Worm (Caenorhabditis elegans) whole organism, young adult: Measurements from ENCODE around the gene pod-1.

ENCODE experiments used
- D2030.7 ChIP-seq: fragments of 200-800 bp; sonication (Bioruptor generic); IDR thresholded peaks from 2 replicates; pipeline ENCODE4 v1.3.6; 2022; ENCODE audit warnings: missing genetic modification reagents, missing genetic modification characterization, missing compliant biosample characterization
- F33H1.4 ChIP-seq: fragments of 200-800 bp; sonication (Bioruptor generic); IDR thresholded peaks from 2 replicates; pipeline ENCODE4 v1.3.6; 2022; ENCODE audit warnings: missing genetic modification reagents, missing genetic modification characterization, missing compliant biosample characterization
- F37B4.10 ChIP-seq: fragments of 200-800 bp; sonication (Bioruptor generic); IDR thresholded peaks from 2 replicates; pipeline ENCODE4 v1.3.6; 2022; ENCODE audit warnings: missing genetic modification characterization, missing compliant biosample characterization
- F52B5.7 ChIP-seq: sonication (generic microtip); optimal IDR thresholded peaks from 2 replicates; lab custom pipeline; 2016; ENCODE audit warnings: mild to moderate bottlenecking, missing genetic modification characterization, missing compliant biosample characterization
- F55B11.4 ChIP-seq: sonication (generic microtip); optimal IDR thresholded peaks from 2 replicates; lab custom pipeline; 2016; ENCODE audit warnings: missing compliant biosample characterization, missing genetic modification characterization, borderline replicate concordance; ENCODE audit not compliant: insufficient read depth
- F57A8.1 ChIP-seq: fragments of 200-800 bp; sonication (Bioruptor generic); optimal IDR thresholded peaks from 2 replicates; lab custom pipeline; 2018; ENCODE audit warnings: mild to moderate bottlenecking, missing genetic modification characterization, moderate library complexity, missing compliant biosample characterization
- Y53F4B.3 ChIP-seq: fragments of 200-800 bp; sonication (Bioruptor generic); IDR thresholded peaks from 2 replicates; pipeline ENCODE4 v1.3.6; 2022; ENCODE audit warnings: missing genetic modification reagents, missing genetic modification characterization, missing compliant biosample characterization
- Y53G8AR.9 ChIP-seq: fragments of 200-800 bp; sonication (Bioruptor generic); conservative IDR thresholded peaks from 2 replicates; pipeline ENCODE4 v1.3.6; 2022; ENCODE audit warnings: missing genetic modification reagents, missing genetic modification characterization, missing compliant biosample characterization
- Y56A3A.18 ChIP-seq: fragments of 200-800 bp; sonication (Bioruptor generic); IDR thresholded peaks from 2 replicates; pipeline ENCODE4 v1.3.6; 2022; ENCODE audit warnings: missing genetic modification reagents, missing genetic modification characterization, missing compliant biosample characterization
- Y79H2A.3 ChIP-seq: fragments of 200-800 bp; sonication (Bioruptor generic); conservative IDR thresholded peaks from 2 replicates; pipeline ENCODE4 v1.3.6; 2022; ENCODE audit warnings: missing genetic modification reagents, missing genetic modification characterization, missing compliant biosample characterization
- Y95B8A.8 ChIP-seq: fragments of 200-800 bp; sonication (Bioruptor generic); IDR thresholded peaks from 2 replicates; pipeline ENCODE4 v1.3.6; 2022; ENCODE audit warnings: missing genetic modification reagents, missing genetic modification characterization, missing compliant biosample characterization
- ZK185.1 ChIP-seq: sonication (generic microtip); optimal IDR thresholded peaks from 2 replicates; lab custom pipeline; 2016; ENCODE audit warnings: mild to moderate bottlenecking, missing genetic modification characterization, missing compliant biosample characterization; ENCODE audit not compliant: poor library complexity, severe bottlenecking
- ama-1 ChIP-seq, 3 experiments: fragments of 150-350 bp in 1 of 3; sonication (generic microtip) in 2 of 3; optimal IDR thresholded peaks; 2 replicates each; lab custom pipeline; 2014 to 2018; ENCODE audit warnings: missing biosample characterization in 2 of 3, missing genetic modification characterization in 2 of 3, missing genetic modification reagents in 2 of 3
- aptf-3 ChIP-seq: fragments of 200-800 bp; sonication (Bioruptor generic); IDR thresholded peaks from 2 replicates; pipeline ENCODE4 v1.3.6; 2022; ENCODE audit warnings: missing genetic modification characterization, missing compliant biosample characterization
- ceh-27 ChIP-seq: fragments of 200-800 bp; sonication (Bioruptor generic); optimal IDR thresholded peaks from 2 replicates; lab custom pipeline; 2018; ENCODE audit warnings: mild to moderate bottlenecking, missing genetic modification characterization, moderate library complexity, missing compliant biosample characterization
- ceh-40 ChIP-seq: fragments of 200-800 bp; sonication (Bioruptor generic); IDR thresholded peaks from 2 replicates; pipeline ENCODE4 v1.3.6; 2022; ENCODE audit warnings: missing genetic modification characterization, missing compliant biosample characterization
- ceh-79 ChIP-seq: sonication (generic microtip); optimal IDR thresholded peaks from 2 replicates; lab custom pipeline; 2017; ENCODE audit warnings: mild to moderate bottlenecking, missing genetic modification characterization, missing compliant biosample characterization
- chd-7 ChIP-seq: sonication (generic microtip); optimal IDR thresholded peaks from 2 replicates; lab custom pipeline; 2016; ENCODE audit warnings: mild to moderate bottlenecking, missing genetic modification characterization, moderate library complexity, missing compliant biosample characterization
- die-1 ChIP-seq: sonication (generic microtip); optimal IDR thresholded peaks from 2 replicates; lab custom pipeline; 2016; ENCODE audit warnings: missing genotype, mild to moderate bottlenecking, missing genetic modification characterization, missing compliant biosample characterization
- efl-1 ChIP-seq: fragments of 150-350 bp; optimal IDR thresholded peaks from 2 replicates; lab custom pipeline; 2014; ENCODE audit warnings: missing biosample characterization, missing genetic modification reagents, missing genetic modification characterization
- egl-44 ChIP-seq: fragments of 200-800 bp; sonication (Bioruptor generic); IDR thresholded peaks from 2 replicates; pipeline ENCODE4 v1.3.6; 2022; ENCODE audit warnings: missing genetic modification reagents, missing genetic modification characterization, missing compliant biosample characterization
- egrh-3 ChIP-seq: fragments of 200-800 bp; sonication (Bioruptor generic); IDR thresholded peaks from 2 replicates; pipeline ENCODE4 v1.3.6; 2022; ENCODE audit warnings: missing genetic modification reagents, missing genetic modification characterization, missing compliant biosample characterization
- fkh-3 ChIP-seq: sonication (generic microtip); optimal IDR thresholded peaks from 2 replicates; lab custom pipeline; 2016; ENCODE audit warnings: mild to moderate bottlenecking, missing genetic modification characterization, missing compliant biosample characterization
- gei-17 ChIP-seq: fragments of 200-800 bp; sonication (Bioruptor generic); optimal IDR thresholded peaks from 2 replicates; lab custom pipeline; 2018; ENCODE audit warnings: mild to moderate bottlenecking, missing genetic modification characterization, missing compliant biosample characterization
- lir-1 ChIP-seq: fragments of 200-800 bp; sonication (Bioruptor generic); conservative IDR thresholded peaks from 2 replicates; pipeline ENCODE4 v1.3.6; 2022; ENCODE audit warnings: missing genetic modification reagents, missing genetic modification characterization, missing compliant biosample characterization
- lsl-1 ChIP-seq: fragments of 200-800 bp; sonication (Bioruptor generic); optimal IDR thresholded peaks from 2 replicates; lab custom pipeline; 2018; ENCODE audit warnings: mild to moderate bottlenecking, missing genetic modification characterization, moderate library complexity, missing compliant biosample characterization
- madf-3 ChIP-seq: fragments of 200-800 bp; sonication (Bioruptor generic); IDR thresholded peaks from 2 replicates; pipeline ENCODE4 v1.3.6; 2022; ENCODE audit warnings: missing genetic modification reagents, missing genetic modification characterization, missing compliant biosample characterization
- madf-6 ChIP-seq: fragments of 200-800 bp; sonication (Bioruptor generic); IDR thresholded peaks from 2 replicates; pipeline ENCODE4 v1.3.6; 2022; ENCODE audit warnings: missing genetic modification reagents, missing genetic modification characterization, missing compliant biosample characterization
- madf-8 ChIP-seq: fragments of 200-800 bp; sonication (Bioruptor generic); conservative IDR thresholded peaks from 2 replicates; pipeline ENCODE4 v1.3.6; 2022; ENCODE audit warnings: missing genetic modification reagents, missing genetic modification characterization, missing compliant biosample characterization
- mel-28 ChIP-seq: sonication (generic microtip); optimal IDR thresholded peaks from 2 replicates; lab custom pipeline; 2016; ENCODE audit warnings: borderline replicate concordance, mild to moderate bottlenecking, missing genetic modification characterization, missing compliant biosample characterization
- nhr-120 ChIP-seq: fragments of 200-800 bp; sonication (Bioruptor generic); IDR thresholded peaks from 2 replicates; pipeline ENCODE4 v1.3.6; 2022; ENCODE audit warnings: missing genetic modification characterization, missing compliant biosample characterization
- nhr-179 ChIP-seq: sonication (generic microtip); optimal IDR thresholded peaks from 2 replicates; lab custom pipeline; 2016; ENCODE audit warnings: mild to moderate bottlenecking, missing genetic modification characterization, missing compliant biosample characterization
- nhr-27 ChIP-seq: fragments of 200-800 bp; sonication (Bioruptor generic); optimal IDR thresholded peaks from 2 replicates; lab custom pipeline; 2018; ENCODE audit warnings: mild to moderate bottlenecking, missing genetic modification characterization, moderate library complexity, missing compliant biosample characterization
- rcor-1 ChIP-seq: fragments of 200-800 bp; sonication (Bioruptor generic); IDR thresholded peaks from 2 replicates; pipeline ENCODE4 v1.3.6; 2022; ENCODE audit warnings: missing genetic modification reagents, missing genetic modification characterization, missing compliant biosample characterization
- rec-8 ChIP-seq, 2 experiments: sonication (generic microtip); optimal IDR thresholded peaks; 2 replicates each; lab custom pipeline; 2016; ENCODE audit warnings: mild to moderate bottlenecking in 2 of 2, missing genetic modification characterization in 2 of 2, missing genetic modification reagents in 2 of 2, missing genotype in 2 of 2, missing biosample characterization in 1 of 2, missing compliant biosample characterization in 1 of 2, moderate library complexity in 1 of 2
- somi-1 ChIP-seq: fragments of 200-800 bp; sonication (Bioruptor generic); optimal IDR thresholded peaks from 2 replicates; lab custom pipeline; 2018; ENCODE audit warnings: mild to moderate bottlenecking, missing genetic modification characterization, missing compliant biosample characterization
- sptf-2 ChIP-seq: fragments of 200-800 bp; sonication (Bioruptor generic); optimal IDR thresholded peaks from 2 replicates; lab custom pipeline; 2018; ENCODE audit warnings: mild to moderate bottlenecking, missing genetic modification characterization, missing compliant biosample characterization
- ztf-18 ChIP-seq: sonication (generic microtip); optimal IDR thresholded peaks from 2 replicates; lab custom pipeline; 2016; ENCODE audit warnings: missing genotype, mild to moderate bottlenecking, missing genetic modification characterization, missing compliant biosample characterization
- ztf-25 ChIP-seq: fragments of 200-800 bp; sonication (Bioruptor generic); IDR thresholded peaks from 2 replicates; pipeline ENCODE4 v1.3.6; 2022; ENCODE audit warnings: missing genetic modification reagents, missing genetic modification characterization, missing compliant biosample characterization
- ztf-26 ChIP-seq: sonication (generic microtip); optimal IDR thresholded peaks from 2 replicates; lab custom pipeline; 2017; ENCODE audit warnings: missing genetic modification characterization, missing compliant biosample characterization
- ztf-3 ChIP-seq: fragments of 200-800 bp; sonication (Bioruptor generic); optimal IDR thresholded peaks from 2 replicates; lab custom pipeline; 2018; ENCODE audit warnings: mild to moderate bottlenecking, missing genetic modification characterization, missing compliant biosample characterization

pod-1 gene

ce11 chrIII:13492377-13492776 lies 31.5 kb downstream of the pod-1 start, which contains the start of gene twk-40:
Gene twk-40 (minus strand): TSS chrIII:13492477.
- no peak for TF ChIP-seq Y56A3A.18 (GFP tag; lab: Robert Waterston, UW)
- no peak for TF ChIP-seq madf-6 (GFP tag; lab: Robert Waterston, UW)
- TF ChIP-seq aptf-3 (GFP tag; lab: Robert Waterston, UW), result no peak
- TF ChIP-seq lsl-1 (GFP tag; lab: Kevin White, UChicago), result no peak
- no peak for TF ChIP-seq Y79H2A.3 (GFP tag; lab: Robert Waterston, UW)
- TF ChIP-seq F52B5.7 (tag; lab: Kevin White, UChicago), result no peak
- TF ChIP-seq sptf-2 (GFP tag; lab: Kevin White, UChicago), result no peak
- no peak for TF ChIP-seq D2030.7
- no peak for TF ChIP-seq madf-8 (GFP tag; lab: Robert Waterston, UW)
- TF ChIP-seq ztf-3 (GFP tag; lab: Kevin White, UChicago), result no peak
- TF ChIP-seq egrh-3, result no peak
- TF ChIP-seq nhr-179 (tag; lab: Kevin White, UChicago), result no peak
- TF ChIP-seq ztf-18 (tag; lab: Kevin White, UChicago), result no peak
- TF ChIP-seq, all 124 proteins: peak for 0

ce11 chrIII:13484024-13484423 lies 39.9 kb downstream of the pod-1 start, which contains the start of gene acc-4:
Gene acc-4 (minus strand): TSS chrIII:13484124.
- no peak for TF ChIP-seq Y53F4B.3 (GFP tag; lab: Robert Waterston, UW)
- no peak for TF ChIP-seq mel-28
- TF ChIP-seq ama-1 (optimal IDR thresholded peaks at IDR 0.05; lab: Kevin White, UChicago), result no peak
- no peak for TF ChIP-seq ama-1 (GFP tag; optimal IDR thresholded peaks at IDR 0.05; lab: Kevin White, UChicago)
- no peak for TF ChIP-seq ceh-40
- TF ChIP-seq egrh-3, result no peak
- TF ChIP-seq nhr-179 (tag; lab: Kevin White, UChicago), result no peak
- no peak for TF ChIP-seq ZK185.1
- TF ChIP-seq aptf-3 (GFP tag; lab: Robert Waterston, UW), result no peak
- no peak for TF ChIP-seq F52B5.7 (tag; lab: Kevin White, UChicago)

ce11 chrIII:13476682-13477081 lies 47.2 kb downstream of the pod-1 start, which contains the start of gene T27E9.6:
Gene T27E9.6 (minus strand): TSS chrIII:13476782.
- TF ChIP-seq Y53G8AR.9 (GFP tag; lab: Robert Waterston, UW), result no peak
- TF ChIP-seq ztf-25 (GFP tag; lab: Robert Waterston, UW), result no peak
- TF ChIP-seq rcor-1 (GFP tag; lab: Robert Waterston, UW), result no peak
- no peak for TF ChIP-seq Y95B8A.8 (GFP tag; lab: Robert Waterston, UW)
- no peak for TF ChIP-seq somi-1 (GFP tag; lab: Kevin White, UChicago)
- TF ChIP-seq lir-1 (GFP tag; lab: Robert Waterston, UW), result no peak
- no peak for TF ChIP-seq fkh-3 (tag; lab: Kevin White, UChicago)
- TF ChIP-seq madf-3, result no peak
- no peak for TF ChIP-seq Y53F4B.3 (GFP tag; lab: Robert Waterston, UW)
- TF ChIP-seq ceh-79 (tag; lab: Kevin White, UChicago), result no peak
- TF ChIP-seq gei-17 (GFP tag; lab: Kevin White, UChicago), result no peak
- no peak for TF ChIP-seq F33H1.4 (GFP tag; lab: Robert Waterston, UW)
- no peak for TF ChIP-seq egl-44 (GFP tag; lab: Robert Waterston, UW)
- no peak for TF ChIP-seq ztf-26
- no peak for TF ChIP-seq F57A8.1
- TF ChIP-seq F55B11.4, result no peak
- TF ChIP-seq ceh-27, result no peak
- TF ChIP-seq, all 124 proteins: peak for 0

- TF ChIP-seq F33H1.4 (GFP tag; lab: Robert Waterston, UW), result no peak
- TF ChIP-seq egrh-3, result no peak
- no peak for TF ChIP-seq rec-8 (tag; optimal IDR thresholded peaks at IDR 0.05; lab: Kevin White, UChicago)
- no peak for TF ChIP-seq die-1 (tag; lab: Kevin White, UChicago)
- no peak for TF ChIP-seq nhr-27
- no peak for TF ChIP-seq F37B4.10
- TF ChIP-seq madf-8 (GFP tag; lab: Robert Waterston, UW), result no peak
- TF ChIP-seq chd-7, result no peak
- TF ChIP-seq ceh-27, result no peak
- no peak for TF ChIP-seq efl-1 (GFP tag; lab: Kevin White, UChicago)
- TF ChIP-seq nhr-179 (tag; lab: Kevin White, UChicago), result no peak
- TF ChIP-seq nhr-120 (GFP tag; lab: Robert Waterston, UW), result no peak
These were observed 49.4 kb downstream of the pod-1 start for ce11 chrIII:13474482-13474881.
